Fruit fly (Drosophila melanogaster): Measurements from ENCODE around the gene Ada.

Gene Ada

DNA sequence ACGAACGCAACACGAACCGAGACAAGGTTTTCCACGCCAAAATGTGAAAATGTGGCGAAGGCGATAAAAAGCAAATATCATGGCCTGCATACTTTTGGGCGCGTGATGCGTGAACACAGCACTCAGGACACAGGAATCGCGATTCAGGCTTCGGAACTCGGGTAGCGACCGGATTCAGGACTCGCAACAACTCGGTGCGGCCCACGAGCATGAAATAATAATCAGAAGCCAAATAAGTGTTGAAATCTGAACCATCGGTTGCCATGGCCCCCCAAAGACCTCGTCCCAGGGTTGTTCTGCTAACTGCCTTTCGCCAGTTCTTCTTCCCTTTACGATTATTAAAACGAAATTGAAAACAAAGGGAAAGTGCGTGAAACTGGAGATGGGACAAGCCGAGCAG is 17.3 kb downstream of the Ada start:
- TF ChIP-seq z (GFP tag; IDR thresholded peaks at IDR 0.05) (no peak), CG6654 (GFP tag; optimal IDR thresholded peaks at IDR 0.05) (no peak), grau (tag; optimal IDR thresholded peaks at IDR 0.05) (no peak), abd-A (tag; optimal IDR thresholded peaks at IDR 0.05) (peak; percentile 33), CG13894 (tag; optimal IDR thresholded peaks at IDR 0.05) (peak; percentile 56), dan (GFP tag; IDR thresholded peaks at IDR 0.05) (no peak), Side (GFP tag; optimal IDR thresholded peaks at IDR 0.05) (no peak), CG31224 (GFP tag; IDR thresholded peaks at IDR 0.05) (no peak), ara (GFP tag; IDR thresholded peaks at IDR 0.05) (no peak), Hmr (GFP tag; optimal IDR thresholded peaks at IDR 0.05) (no peak), wor (GFP tag; IDR thresholded peaks at IDR 0.05) (no peak), Dek (tag; optimal IDR thresholded peaks at IDR 0.05) (no peak), aop (GFP tag; IDR thresholded peaks at IDR 0.05) (no peak), Rfx (GFP tag; IDR thresholded peaks at IDR 0.05) (peak; percentile 24; the same call in 1 of the 2 replicates), pfk (GFP tag; optimal IDR thresholded peaks at IDR 0.05) (no peak), CG12299 (tag; optimal IDR thresholded peaks at IDR 0.05) (no peak), chn (GFP tag; optimal IDR thresholded peaks at IDR 0.05) (no peak), CG13123 (GFP tag; optimal IDR thresholded peaks at IDR 0.05) (no peak), Ets97D (GFP tag; optimal IDR thresholded peaks at IDR 0.05) (no peak), jing (GFP tag; optimal IDR thresholded peaks at IDR 0.05) (no peak), Usf (GFP tag; optimal IDR thresholded peaks at IDR 0.05) (no peak), inv (GFP tag; IDR thresholded peaks at IDR 0.05; ENCODE audit: partially characterized antibody) (no peak), her (GFP tag; optimal IDR thresholded peaks at IDR 0.05) (no peak), corto (GFP tag; optimal IDR thresholded peaks at IDR 0.05) (no peak), tup (GFP tag; optimal IDR thresholded peaks at IDR 0.05) (no peak), CG18599 (GFP tag; optimal IDR thresholded peaks at IDR 0.05) (no peak), tll (GFP tag; optimal IDR thresholded peaks at IDR 0.05) (no peak), CG15601 (tag; optimal IDR thresholded peaks at IDR 0.05) (no peak), mirr (GFP tag; optimal IDR thresholded peaks at IDR 0.05) (no peak), CG15479 (GFP tag; optimal IDR thresholded peaks at IDR 0.05) (no peak), CG11456 (GFP tag; IDR thresholded peaks at IDR 0.05) (no peak), Deaf1 (tag; optimal IDR thresholded peaks at IDR 0.05) (peak; percentile 68), Sry-β (GFP tag; optimal IDR thresholded peaks at IDR 0.05) (no peak)

DNA sequence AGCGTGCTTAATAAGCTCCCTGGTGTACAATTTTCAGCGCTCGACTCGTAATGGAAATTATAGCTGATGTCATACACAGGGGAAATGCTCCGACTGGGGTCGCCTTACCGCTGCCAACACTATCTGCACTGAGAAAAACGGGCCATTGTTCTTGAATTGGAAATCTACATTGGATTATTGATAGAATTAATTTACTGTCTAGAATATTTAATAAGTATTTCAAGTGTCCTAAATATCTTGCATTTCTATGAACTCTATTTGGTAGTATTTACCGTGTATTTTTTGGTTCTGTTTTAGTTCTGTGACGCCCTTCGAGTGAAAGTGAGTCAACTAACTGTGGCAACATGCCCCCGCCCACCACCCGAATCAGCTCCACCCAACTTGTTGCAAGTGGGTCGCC is 18.4 kb downstream of the Ada start:
- TF ChIP-seq CG17359 (tag; optimal IDR thresholded peaks at IDR 0.05) (peak; percentile 65), abd-A (tag; optimal IDR thresholded peaks at IDR 0.05) (peak; percentile 75), run (tag; optimal IDR thresholded peaks at IDR 0.05) (no peak), Ets65A (GFP tag) (peak; percentile 91), Hsf (GFP tag; optimal IDR thresholded peaks at IDR 0.05) (peak; percentile 25), H15 (GFP tag; IDR thresholded peaks at IDR 0.05) (peak; percentile 33; the same call in 1 of the 3 replicates), CG2678 (tag; optimal IDR thresholded peaks at IDR 0.05) (peak; percentile 63), sens (GFP tag) (peak; percentile 57), D (optimal IDR thresholded peaks at IDR 0.05) (no peak), D (GFP tag; optimal IDR thresholded peaks at IDR 0.05) (peak; percentile 15), vvl (GFP tag; IDR thresholded peaks at IDR 0.05) (peak; percentile 40; the same call in 1 of the 2 replicates), Sox102F (GFP tag; optimal IDR thresholded peaks at IDR 0.05) (peak; percentile 55), Aef1 (GFP tag; IDR thresholded peaks at IDR 0.05) (0 out of 3 replicates have a peak, but pooled peaks have one; percentile 14), tgo (GFP tag; IDR thresholded peaks at IDR 0.05) (peak; percentile 37; the same call in 1 of the 3 replicates), CG34422 (GFP tag; IDR thresholded peaks at IDR 0.05) (0 out of 3 replicates have a peak, but pooled peaks have one; percentile 30), CG30403 (GFP tag; optimal IDR thresholded peaks at IDR 0.05) (peak; percentile 30), Hand (GFP tag; optimal IDR thresholded peaks at IDR 0.05) (peak; percentile 25), Gug (GFP tag; IDR thresholded peaks at IDR 0.05) (no peak), CoRest (tag; optimal IDR thresholded peaks at IDR 0.05) (peak; percentile 12), Ptx1 (GFP tag; IDR thresholded peaks at IDR 0.05) (peak; percentile 46), scrt (GFP tag; optimal IDR thresholded peaks at IDR 0.05) (peak; percentile 79)
